Worm (Caenorhabditis elegans): ENCODE measurements around the gene T16G12.6.
"Not testable (repeated sequence)": the region's sequence is repeated elsewhere in the genome, so short reads cannot be mapped to it uniquely, and the experiment has no call there.

ce11 chrIII:10053312-10053711 is 16.1 kb upstream of the T16G12.6 start, which contains the start of gene T16G12.12:
- not testable (repeated sequence) for TF ChIP-seq flt-1 (GFP tag; IDR thresholded peaks at IDR 0.05); ztf-23 (GFP tag; IDR thresholded peaks at IDR 0.05); med-1 (GFP tag; optimal IDR thresholded peaks at IDR 0.05; ENCODE audit: insufficient read depth); cog-1 (tag; optimal IDR thresholded peaks at IDR 0.05)

All from whole organism, midembryonic.